Worm (Caenorhabditis elegans) whole organism, L4/young adult: ENCODE data around the gene sru-31.

Experiments used
- W03F9.2 ChIP-seq: fragments of 150-350 bp; optimal IDR thresholded peaks from 2 replicates; lab custom pipeline; 2014; ENCODE audit warnings: missing biosample characterization, missing genetic modification characterization
- dao-5 ChIP-seq: sonication (generic microtip); optimal IDR thresholded peaks from 2 replicates; lab custom pipeline; 2016; ENCODE audit warnings: missing genotype, missing genetic modification characterization, moderate library complexity, missing compliant biosample characterization
- him-1 ChIP-seq: sonication (generic microtip); optimal IDR thresholded peaks from 2 replicates; lab custom pipeline; 2016; ENCODE audit warnings: missing genotype, missing genetic modification reagents, missing genetic modification characterization, missing compliant biosample characterization

ce11 chrV:9855920-9856852, 39.7 kb downstream of the sru-31 start:
- TF ChIP-seq him-1 (tag; lab: Kevin White, UChicago) (no peak), dao-5 (tag; lab: Kevin White, UChicago) (no peak), W03F9.2 (tag; lab: Kevin White, UChicago) (no peak)
